Worm (Caenorhabditis elegans): ENCODE results near the gene K01D12.7.

DNA sequence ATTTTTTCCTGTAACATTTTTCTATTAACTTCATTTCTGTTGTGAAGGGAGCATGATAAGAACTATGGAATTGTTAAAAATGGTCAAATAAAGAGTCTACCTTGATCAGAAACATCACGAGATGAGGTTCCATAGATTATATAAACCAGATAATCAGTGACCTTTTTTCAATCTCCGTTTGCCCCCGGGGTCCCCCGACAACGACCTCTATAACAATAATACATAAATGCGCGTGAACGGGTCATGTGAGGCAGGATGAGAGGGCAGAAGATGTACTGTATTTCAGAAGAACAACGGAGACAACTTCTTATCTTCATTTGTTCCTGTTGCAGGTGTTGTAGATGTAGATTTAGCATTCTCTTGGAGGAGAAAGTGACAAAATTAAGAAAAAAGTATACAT, 49.4 kb downstream of the K01D12.7 start:
- no peak for TF ChIP-seq ceh-28 (tag; optimal IDR thresholded peaks at IDR 0.05)
- TF ChIP-seq nhr-41 (GFP tag; IDR thresholded peaks at IDR 0.05) = no peak
- no peak for TF ChIP-seq fkh-10 (GFP tag; optimal IDR thresholded peaks at IDR 0.05)
- TF ChIP-seq mxl-2 (GFP tag; conservative IDR thresholded peaks at IDR 0.05) = no peak
- no peak for TF ChIP-seq ceh-20 (GFP tag; IDR thresholded peaks at IDR 0.05)
- TF ChIP-seq R02D3.7 (tag; optimal IDR thresholded peaks at IDR 0.05) = no peak
